Fruit fly (Drosophila melanogaster): ENCODE results near the gene AhcyL2.

- TF ChIP-seq h (optimal IDR thresholded peaks at IDR 0.05) (no peak), insv (optimal IDR thresholded peaks at IDR 0.05) (no peak), Sin3A (optimal IDR thresholded peaks at IDR 0.05) (no peak), psq (optimal IDR thresholded peaks at IDR 0.05) (no peak), Myc (optimal IDR thresholded peaks at IDR 0.05) (no peak)
Observed at dm6 chr3R:17018902-17019527, 37.1 kb upstream of the AhcyL2 start.

Data from Kc167 (cell line).